Fruit fly (Drosophila melanogaster) S2 (cell line): ENCODE results near the gene CG7606.

Source experiments
- CG8478 ChIP-seq: fragments of >200 bp; optimal IDR thresholded peaks from 2 replicates; lab custom pipeline; 2018
- CTCF ChIP-seq, 2 experiments: fragments of >200 bp; optimal IDR thresholded peaks; 2 replicates each; lab custom pipeline; 2018

CG7606 gene

dm6 chr3R:17599695-17600094 is 3.4 kb downstream of the CG7606 start:
- TF ChIP-seq CTCF (optimal IDR thresholded peaks at IDR 0.05; lab: Kevin White, UChicago) (no peak), CG8478 (lab: Kevin White, UChicago) (no peak)

- TF ChIP-seq CTCF (optimal IDR thresholded peaks at IDR 0.05; lab: Kevin White, UChicago) (no peak), CG8478 (lab: Kevin White, UChicago) (no peak)
Observed at dm6 chr3R:17601866-17602265, 5.5 kb downstream of the CG7606 start.

dm6 chr3R:17602974-17603373 is 6.6 kb downstream of the CG7606 start:
- TF ChIP-seq CTCF (optimal IDR thresholded peaks at IDR 0.05; lab: Kevin White, UChicago) = no peak
- no peak for TF ChIP-seq CG8478 (lab: Kevin White, UChicago)

- TF ChIP-seq CG8478 (lab: Kevin White, UChicago) = no peak
- TF ChIP-seq CTCF (optimal IDR thresholded peaks at IDR 0.05; lab: Kevin White, UChicago) = peak in 1 of 2 experiments; percentile 23
Observed at dm6 chr3R:17603717-17604116, 7.4 kb downstream of the CG7606 start.

dm6 chr3R:17604198-17604879 is 8.0 kb downstream of the CG7606 start:
- TF ChIP-seq CG8478 (lab: Kevin White, UChicago) = no peak
- TF ChIP-seq CTCF (optimal IDR thresholded peaks at IDR 0.05; lab: Kevin White, UChicago) = no peak

- TF ChIP-seq CG8478 (lab: Kevin White, UChicago) (no peak), CTCF (optimal IDR thresholded peaks at IDR 0.05; lab: Kevin White, UChicago) (no peak)
Observed at dm6 chr3R:17604880-17605667, 8.7 kb downstream of the CG7606 start.

- TF ChIP-seq CG8478 (lab: Kevin White, UChicago) (no peak), CTCF (optimal IDR thresholded peaks at IDR 0.05; lab: Kevin White, UChicago) (no peak)
Observed at dm6 chr3R:17605872-17606271, 9.5 kb downstream of the CG7606 start, which contains the start of gene sll. TSS of gene sll (plus strand) at chr3R:17606106.

dm6 chr3R:17609059-17609458 is 12.7 kb downstream of the CG7606 start, which contains the start of gene CG14329:
TSS of gene CG14329 (plus strand) at chr3R:17609359.
- TF ChIP-seq CG8478 (lab: Kevin White, UChicago) (no peak), CTCF (optimal IDR thresholded peaks at IDR 0.05; lab: Kevin White, UChicago) (no peak)

dm6 chr3R:17611411-17611810 is 15.1 kb downstream of the CG7606 start, which contains the start of gene Edg91:
TSS of gene Edg91 (minus strand) at chr3R:17611511.
- no peak for TF ChIP-seq CG8478 (lab: Kevin White, UChicago)
- no peak for TF ChIP-seq CTCF (optimal IDR thresholded peaks at IDR 0.05; lab: Kevin White, UChicago)

dm6 chr3R:17611836-17612235 is 15.5 kb downstream of the CG7606 start:
- TF ChIP-seq CG8478 (lab: Kevin White, UChicago) = no peak
- TF ChIP-seq CTCF (optimal IDR thresholded peaks at IDR 0.05; lab: Kevin White, UChicago) = no peak

dm6 chr3R:17612587-17612986 is 16.3 kb downstream of the CG7606 start, which contains the start of gene CG34281:
TSS of gene CG34281 (plus strand) at chr3R:17612887.
- TF ChIP-seq CTCF (optimal IDR thresholded peaks at IDR 0.05; lab: Kevin White, UChicago) (no peak), CG8478 (lab: Kevin White, UChicago) (no peak)

- TF ChIP-seq CG8478 (lab: Kevin White, UChicago) = no peak
- no peak for TF ChIP-seq CTCF (optimal IDR thresholded peaks at IDR 0.05; lab: Kevin White, UChicago)
Observed at dm6 chr3R:17613549-17613948, 17.2 kb downstream of the CG7606 start, which contains the start of gene CG14327. TSS of gene CG14327 (plus strand) at chr3R:17613709.

- TF ChIP-seq CTCF (optimal IDR thresholded peaks at IDR 0.05; lab: Kevin White, UChicago) (peak; percentile 63 to 64), CG8478 (lab: Kevin White, UChicago) (no peak)
Observed at dm6 chr3R:17615076-17615475, 18.7 kb downstream of the CG7606 start.

dm6 chr3R:17615746-17616145 is 19.4 kb downstream of the CG7606 start:
- TF ChIP-seq CTCF (optimal IDR thresholded peaks at IDR 0.05; lab: Kevin White, UChicago) (no peak), CG8478 (lab: Kevin White, UChicago) (no peak)

dm6 chr3R:17616541-17616940 is 20.2 kb downstream of the CG7606 start:
- TF ChIP-seq CG8478 (lab: Kevin White, UChicago) (no peak), CTCF (optimal IDR thresholded peaks at IDR 0.05; lab: Kevin White, UChicago) (peak; percentile 69 to 89)
